Worm (Caenorhabditis elegans) whole organism, L1 larva: ENCODE data around the gene srr-8.
A peak's percentile ranks its signal among the peaks of the same experiment; 100 is the strongest.

ENCODE experiments used
- C04F5.9 ChIP-seq: sonication (generic microtip); optimal IDR thresholded peaks from 2 replicates; lab custom pipeline; 2016; ENCODE audit warnings: missing genetic modification characterization, missing compliant biosample characterization
- C34B4.2 ChIP-seq: sonication (generic microtip); optimal IDR thresholded peaks from 2 replicates; lab custom pipeline; 2017; ENCODE audit warnings: mild to moderate bottlenecking, missing genetic modification characterization, missing compliant biosample characterization
- alr-1 ChIP-seq: fragments of 200-800 bp; sonication (Bioruptor generic); optimal IDR thresholded peaks from 2 replicates; lab custom pipeline; 2018; ENCODE audit warnings: borderline replicate concordance, mild to moderate bottlenecking, missing genetic modification characterization, missing compliant biosample characterization
- ama-1 ChIP-seq: fragments of 150-350 bp; optimal IDR thresholded peaks from 2 replicates; lab custom pipeline; 2014
- blmp-1 ChIP-seq: fragments of 150-350 bp; optimal IDR thresholded peaks from 2 replicates; lab custom pipeline; 2014; ENCODE audit warnings: missing biosample characterization, missing genetic modification characterization
- ceh-63 ChIP-seq: fragments of 200-800 bp; sonication (Bioruptor generic); optimal IDR thresholded peaks from 2 replicates; lab custom pipeline; 2018; ENCODE audit warnings: mild to moderate bottlenecking, missing genetic modification characterization, missing compliant biosample characterization
- ceh-82 ChIP-seq, 3 experiments: fragments of 150-350 bp in 1 of 3; sonication (generic microtip) in 2 of 3; optimal IDR thresholded peaks; 2 replicates each; lab custom pipeline; 2014 to 2017; ENCODE audit warnings: missing biosample characterization in 3 of 3, missing genetic modification characterization in 3 of 3
- ceh-88 ChIP-seq: fragments of 200-800 bp; sonication (Bioruptor generic); IDR thresholded peaks from 2 replicates; pipeline ENCODE4 v1.3.6; 2022; ENCODE audit warnings: missing genetic modification characterization, missing compliant biosample characterization
- ces-1 ChIP-seq: fragments of 150-350 bp; optimal IDR thresholded peaks from 2 replicates; lab custom pipeline; 2014; ENCODE audit warnings: missing biosample characterization, missing genetic modification reagents, missing genetic modification characterization
- efl-1 ChIP-seq, 4 experiments: fragments of 150-350 bp; optimal IDR thresholded peaks in 3 of 4; peaks in 1 of 4; 1 replicate in 1 of 4; 2 replicates in 3 of 4; lab custom pipeline; 2014; ENCODE audit warnings: missing biosample characterization in 2 of 4, missing genetic modification characterization in 2 of 4, missing genetic modification reagents in 2 of 4
- efl-3 ChIP-seq: fragments of 200-800 bp; sonication (Bioruptor generic); optimal IDR thresholded peaks from 2 replicates; lab custom pipeline; 2018; ENCODE audit warnings: mild to moderate bottlenecking, missing genetic modification characterization, missing compliant biosample characterization
- egl-13 ChIP-seq: sonication (generic microtip); optimal IDR thresholded peaks from 2 replicates; lab custom pipeline; 2016; ENCODE audit warnings: missing genotype, missing genetic modification reagents, missing genetic modification characterization, missing compliant biosample characterization
- egl-27 ChIP-seq, 2 experiments: fragments of 150-350 bp in 1 of 2; sonication (generic microtip); optimal IDR thresholded peaks; 3 replicates each; lab custom pipeline; 2017 to 2018; ENCODE audit warnings: missing biosample characterization in 2 of 2, missing genetic modification characterization in 2 of 2, missing genetic modification reagents in 2 of 2
- elt-2 ChIP-seq: sonication (generic microtip); optimal IDR thresholded peaks from 2 replicates; lab custom pipeline; 2016; ENCODE audit warnings: missing genetic modification characterization, mild to moderate bottlenecking, inconsistent platforms, missing compliant biosample characterization, missing genetic modification reagents
- elt-3 ChIP-seq, 6 experiments: fragments of 150-350 bp in 1 of 6; sonication (generic microtip); optimal IDR thresholded peaks; 2 replicates each; lab custom pipeline; 2017 to 2018; ENCODE audit warnings: missing biosample characterization in 6 of 6, missing genetic modification characterization in 6 of 6, inconsistent platforms in 1 of 6
- ets-5 ChIP-seq: fragments of 200-800 bp; sonication (Bioruptor generic); IDR thresholded peaks from 2 replicates; pipeline ENCODE4 v1.3.6; 2022; ENCODE audit warnings: missing genetic modification characterization, missing compliant biosample characterization
- fkh-10 ChIP-seq: sonication (generic microtip); optimal IDR thresholded peaks from 2 replicates; lab custom pipeline; 2017; ENCODE audit warnings: missing biosample characterization, missing genetic modification reagents, missing genetic modification characterization
- fkh-4 ChIP-seq: sonication (generic microtip); optimal IDR thresholded peaks from 2 replicates; lab custom pipeline; 2016; ENCODE audit warnings: missing compliant biosample characterization, missing genetic modification characterization, borderline replicate concordance
- fos-1 ChIP-seq: fragments of 150-350 bp; optimal IDR thresholded peaks from 2 replicates; lab custom pipeline; 2014; ENCODE audit warnings: missing biosample characterization, missing genetic modification characterization
- grh-1 ChIP-seq: fragments of 200-800 bp; sonication (Bioruptor generic); IDR thresholded peaks from 2 replicates; pipeline ENCODE4 v1.3.6; 2022; ENCODE audit warnings: missing genetic modification reagents, missing genetic modification characterization, missing compliant biosample characterization
- hlh-17 ChIP-seq: fragments of 200-800 bp; sonication (Bioruptor generic); optimal IDR thresholded peaks from 2 replicates; lab custom pipeline; 2018; ENCODE audit warnings: missing genetic modification characterization, mild to moderate bottlenecking, missing compliant biosample characterization, moderate library complexity, borderline replicate concordance
- hlh-4 ChIP-seq: sonication (generic microtip); optimal IDR thresholded peaks from 2 replicates; lab custom pipeline; 2016; ENCODE audit warnings: mild to moderate bottlenecking, missing genetic modification characterization, missing compliant biosample characterization
- hpl-2 ChIP-seq: fragments of 150-350 bp; optimal IDR thresholded peaks from 2 replicates; lab custom pipeline; 2014; ENCODE audit warnings: missing biosample characterization, missing genetic modification reagents, missing genetic modification characterization
- jun-1 ChIP-seq: fragments of 150-350 bp; optimal IDR thresholded peaks from 2 replicates; lab custom pipeline; 2014; ENCODE audit warnings: missing biosample characterization, missing genetic modification reagents, missing genetic modification characterization
- lin-13 ChIP-seq: fragments of 150-350 bp; optimal IDR thresholded peaks from 2 replicates; lab custom pipeline; 2014; ENCODE audit warnings: missing biosample characterization, missing genetic modification reagents, missing genetic modification characterization
- lin-39 ChIP-seq: fragments of 150-350 bp; optimal IDR thresholded peaks from 2 replicates; lab custom pipeline; 2014; ENCODE audit warnings: missing biosample characterization, missing genetic modification reagents, missing genetic modification characterization
- lsy-2 ChIP-seq, 2 experiments: fragments of 150-350 bp; optimal IDR thresholded peaks; 2 replicates each; lab custom pipeline; 2014; ENCODE audit warnings: missing biosample characterization in 2 of 2, missing genetic modification characterization in 2 of 2
- mab-9 ChIP-seq: fragments of 200-800 bp; sonication (Bioruptor generic); IDR thresholded peaks from 2 replicates; pipeline ENCODE4 v1.3.6; 2022; ENCODE audit warnings: missing genetic modification reagents, missing genetic modification characterization, missing compliant biosample characterization
- mdl-1 ChIP-seq, 2 experiments: fragments of 150-350 bp; optimal IDR thresholded peaks; 2 replicates each; lab custom pipeline; 2014 to 2017; ENCODE audit warnings: missing biosample characterization in 2 of 2, missing genetic modification characterization in 2 of 2, inconsistent platforms in 1 of 2
- mef-2 ChIP-seq: fragments of 150-350 bp; optimal IDR thresholded peaks from 2 replicates; lab custom pipeline; 2014; ENCODE audit warnings: missing biosample characterization, missing genetic modification characterization
- mep-1 ChIP-seq: fragments of 150-350 bp; optimal IDR thresholded peaks from 2 replicates; lab custom pipeline; 2014; ENCODE audit warnings: missing biosample characterization, missing genetic modification characterization
- nhr-12 ChIP-seq: sonication (generic microtip); optimal IDR thresholded peaks from 2 replicates; lab custom pipeline; 2017; ENCODE audit warnings: missing biosample characterization, missing genetic modification characterization
- nhr-28 ChIP-seq: fragments of 150-350 bp; optimal IDR thresholded peaks from 2 replicates; lab custom pipeline; 2014; ENCODE audit warnings: missing biosample characterization, missing genetic modification characterization
- nhr-76 ChIP-seq: sonication (generic microtip); optimal IDR thresholded peaks from 2 replicates; lab custom pipeline; 2017; ENCODE audit warnings: missing biosample characterization, missing genetic modification characterization
- nhr-77 ChIP-seq: fragments of 150-350 bp; optimal IDR thresholded peaks from 2 replicates; lab custom pipeline; 2014; ENCODE audit warnings: missing biosample characterization, missing genetic modification characterization
- nhr-84 ChIP-seq: sonication (generic microtip); optimal IDR thresholded peaks from 2 replicates; lab custom pipeline; 2017; ENCODE audit warnings: missing biosample characterization, missing genetic modification characterization
- pag-3 ChIP-seq: sonication (generic microtip); optimal IDR thresholded peaks from 2 replicates; lab custom pipeline; 2017; ENCODE audit warnings: missing genetic modification characterization, mild to moderate bottlenecking, missing compliant biosample characterization, antibody characterized with exemption, borderline replicate concordance; ENCODE audit not compliant: insufficient read depth
- rnt-1 ChIP-seq: sonication (generic microtip); optimal IDR thresholded peaks from 2 replicates; lab custom pipeline; 2016; ENCODE audit warnings: mild to moderate bottlenecking, missing genetic modification characterization, moderate library complexity, missing compliant biosample characterization
- skn-1 ChIP-seq: fragments of 150-350 bp; optimal IDR thresholded peaks from 2 replicates; lab custom pipeline; 2014; ENCODE audit warnings: missing biosample characterization, missing genetic modification characterization
- sptf-1 ChIP-seq: fragments of 150-350 bp; optimal IDR thresholded peaks from 2 replicates; lab custom pipeline; 2014; ENCODE audit warnings: missing biosample characterization, missing genetic modification characterization
- swsn-7 ChIP-seq: sonication (generic microtip); optimal IDR thresholded peaks from 2 replicates; lab custom pipeline; 2016; ENCODE audit warnings: missing genetic modification characterization, missing compliant biosample characterization
- tlp-1 ChIP-seq: fragments of 150-350 bp; optimal IDR thresholded peaks from 2 replicates; lab custom pipeline; 2014; ENCODE audit warnings: missing biosample characterization, missing genetic modification characterization
- unc-30 ChIP-seq: sonication (generic microtip); optimal IDR thresholded peaks from 2 replicates; lab custom pipeline; 2017; ENCODE audit warnings: missing biosample characterization, missing genetic modification characterization
- unc-86 ChIP-seq: sonication (generic microtip); optimal IDR thresholded peaks from 2 replicates; lab custom pipeline; 2016; ENCODE audit warnings: missing genetic modification characterization, missing compliant biosample characterization
- unc-98 ChIP-seq: fragments of 200-800 bp; sonication (Bioruptor generic); IDR thresholded peaks from 2 replicates; pipeline ENCODE4 v1.3.6; 2022; ENCODE audit warnings: missing genetic modification characterization, missing compliant biosample characterization
- vab-15 ChIP-seq: sonication (generic microtip); optimal IDR thresholded peaks from 2 replicates; lab custom pipeline; 2017; ENCODE audit warnings: missing genotype, mild to moderate bottlenecking, missing genetic modification characterization, missing compliant biosample characterization
- xbp-1 ChIP-seq: sonication (generic microtip); optimal IDR thresholded peaks from 2 replicates; lab custom pipeline; 2016; ENCODE audit warnings: missing genetic modification characterization, missing compliant biosample characterization
- zag-1 ChIP-seq: fragments of 150-350 bp; optimal IDR thresholded peaks from 2 replicates; lab custom pipeline; 2014; ENCODE audit warnings: missing biosample characterization, missing genetic modification characterization
- zip-4 ChIP-seq: fragments of 200-800 bp; sonication (Bioruptor generic); optimal IDR thresholded peaks from 2 replicates; lab custom pipeline; 2018; ENCODE audit warnings: mild to moderate bottlenecking, missing genetic modification characterization, moderate library complexity, missing compliant biosample characterization
- ztf-11 ChIP-seq, 2 experiments: sonication (generic microtip); optimal IDR thresholded peaks; 2 replicates each; lab custom pipeline; 2016 to 2017; ENCODE audit warnings: missing genetic modification characterization in 2 of 2, missing biosample characterization in 1 of 2, missing compliant biosample characterization in 1 of 2
- ztf-4 ChIP-seq: fragments of 150-350 bp; optimal IDR thresholded peaks from 2 replicates; lab custom pipeline; 2014; ENCODE audit warnings: missing biosample characterization, missing genetic modification characterization

srr-8 gene

DNA sequence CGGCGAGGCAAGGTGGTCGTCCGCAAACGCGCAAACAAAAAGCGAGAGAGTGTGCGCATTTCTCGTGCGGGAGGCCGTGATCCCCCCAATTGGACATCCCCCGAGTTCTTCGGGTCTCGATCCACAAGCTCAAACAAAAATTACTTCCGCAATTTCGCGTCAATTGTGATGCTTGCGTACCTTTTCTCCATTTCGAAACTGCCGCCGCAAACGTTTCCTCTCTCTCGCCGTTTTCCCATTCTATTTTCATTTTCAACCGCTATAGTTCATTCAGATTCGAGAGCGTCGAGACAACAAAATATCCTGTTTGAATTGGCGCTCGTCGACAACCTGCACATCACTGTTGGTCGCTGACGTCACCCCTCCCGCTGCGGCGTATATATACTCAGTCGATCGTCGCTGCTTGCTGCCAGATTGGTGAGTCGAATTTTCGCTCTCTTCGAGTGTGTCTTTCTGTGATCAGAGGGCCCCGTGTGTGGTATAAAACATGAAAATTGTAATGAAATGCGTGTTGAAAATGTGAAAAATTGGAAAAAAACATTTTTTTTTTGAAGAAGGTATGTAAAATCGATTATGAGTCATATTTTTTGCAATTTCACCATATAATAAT is 48.0 kb downstream of the srr-8 start, which contains the start of the genes pqn-51 and K11D12.14:
pqn-51 (plus strand) TSS at position 275 of the 610 bp plus-strand sequence.
K11D12.14 (plus strand) TSS at position 304 of the 610 bp plus-strand sequence.
- TF ChIP-seq mep-1 (tag; lab: Kevin White, UChicago) (peak; percentile 96), skn-1 (tag; lab: Kevin White, UChicago) (peak; percentile 84), lsy-2 (tag; optimal IDR thresholded peaks at IDR 0.05; lab: Kevin White, UChicago) (peak; percentile 83 to 96), unc-30 (tag; lab: Kevin White, UChicago) (no peak), C04F5.9 (tag; lab: Kevin White, UChicago) (peak; percentile 78), nhr-84 (tag; lab: Kevin White, UChicago) (no peak), hlh-17 (GFP tag; lab: Kevin White, UChicago) (no peak), fkh-4 (tag; lab: Kevin White, UChicago) (peak; percentile 60), mdl-1 (tag; optimal IDR thresholded peaks at IDR 0.05; lab: Kevin White, UChicago) (peak in 1 of 2 experiments; percentile 88), ceh-82 (tag; optimal IDR thresholded peaks at IDR 0.05; lab: Kevin White, UChicago) (peak; percentile 56 to 89 (median 62)), mab-9 (GFP tag; lab: Robert Waterston, UW) (peak; percentile 95), blmp-1 (tag; lab: Kevin White, UChicago) (peak; percentile 99), ets-5 (GFP tag; lab: Robert Waterston, UW) (peak; percentile 96; the same call in 1 of the 2 replicates), alr-1 (tag; lab: Kevin White, UChicago) (no peak), rnt-1 (tag; lab: Kevin White, UChicago) (peak; percentile 66), nhr-12 (tag; lab: Kevin White, UChicago) (peak; percentile 8), zip-4 (GFP tag; lab: Kevin White, UChicago) (peak; percentile 90), elt-3 (tag; optimal IDR thresholded peaks at IDR 0.05; lab: Kevin White, UChicago) (peak in 4 of 6 experiments; percentile 32 to 84 (median 57)), ceh-88 (GFP tag; lab: Robert Waterston, UW) (peak; percentile 93), fkh-10 (GFP tag; lab: Kevin White, UChicago) (peak; percentile 90), xbp-1 (peak; percentile 99), tlp-1 (tag; lab: Kevin White, UChicago) (no peak), swsn-7 (tag; lab: Kevin White, UChicago) (peak; percentile 97), ama-1 (lab: Kevin White, UChicago) (peak; percentile 95), mef-2 (tag; lab: Kevin White, UChicago) (peak; percentile 68), efl-1 (optimal IDR thresholded peaks at IDR 0.05; lab: Kevin White, UChicago) (peak; percentile 82 to 95), efl-1 (GFP tag; optimal IDR thresholded peaks at IDR 0.05 in 1 of 2; lab: Kevin White, UChicago) (peak; percentile 92 to 99), sptf-1 (no peak), fos-1 (tag; lab: Kevin White, UChicago) (peak; percentile 90), nhr-28 (tag; lab: Kevin White, UChicago) (no peak), vab-15 (peak; percentile 73), unc-98 (GFP tag; lab: Robert Waterston, UW) (peak; percentile 84), nhr-76 (tag; lab: Kevin White, UChicago) (no peak), zag-1 (tag; lab: Kevin White, UChicago) (no peak), jun-1 (peak; percentile 96), egl-13 (tag; lab: Kevin White, UChicago) (peak; percentile 94), C34B4.2 (peak; percentile 51), pag-3 (tag; lab: Kevin White, UChicago) (no peak), hpl-2 (peak; percentile 36), egl-27 (tag; optimal IDR thresholded peaks at IDR 0.05; lab: Kevin White, UChicago) (peak in 1 of 2 experiments; percentile 74), elt-2 (tag; lab: Kevin White, UChicago) (peak; percentile 71), hlh-4 (tag; lab: Kevin White, UChicago) (peak; percentile 46), ztf-4 (tag; lab: Kevin White, UChicago) (peak; percentile 93), nhr-77 (peak; percentile 97), ces-1 (no peak), lin-13 (peak; percentile 91), grh-1 (peak; percentile 97), efl-3 (no peak), unc-86 (peak; percentile 92), ztf-11 (tag; optimal IDR thresholded peaks at IDR 0.05; lab: Kevin White, UChicago) (peak in 1 of 2 experiments; percentile 60), lin-39 (tag; lab: Kevin White, UChicago) (peak; percentile 82), ceh-63 (peak; percentile 69)
